Worm (Caenorhabditis elegans) whole organism, L4/young adult: ENCODE data around the gene C23F12.9.

Experiments used
- W03F9.2 ChIP-seq: fragments of 150-350 bp; optimal IDR thresholded peaks from 2 replicates; lab custom pipeline; 2014; ENCODE audit warnings: missing biosample characterization, missing genetic modification characterization
- dao-5 ChIP-seq: sonication (generic microtip); optimal IDR thresholded peaks from 2 replicates; lab custom pipeline; 2016; ENCODE audit warnings: missing genotype, missing genetic modification characterization, moderate library complexity, missing compliant biosample characterization
- him-1 ChIP-seq: sonication (generic microtip); optimal IDR thresholded peaks from 2 replicates; lab custom pipeline; 2016; ENCODE audit warnings: missing genotype, missing genetic modification reagents, missing genetic modification characterization, missing compliant biosample characterization

C23F12.9 gene

ce11 chrX:9397401-9397800 lies 3.6 kb downstream of the C23F12.9 start, which contains the start of gene fln-2:
TSS of gene fln-2 (plus strand) at chrX:9397701.
- TF ChIP-seq dao-5 (tag; lab: Kevin White, UChicago) (no peak), him-1 (tag; lab: Kevin White, UChicago) (no peak), W03F9.2 (tag; lab: Kevin White, UChicago) (no peak)

DNA sequence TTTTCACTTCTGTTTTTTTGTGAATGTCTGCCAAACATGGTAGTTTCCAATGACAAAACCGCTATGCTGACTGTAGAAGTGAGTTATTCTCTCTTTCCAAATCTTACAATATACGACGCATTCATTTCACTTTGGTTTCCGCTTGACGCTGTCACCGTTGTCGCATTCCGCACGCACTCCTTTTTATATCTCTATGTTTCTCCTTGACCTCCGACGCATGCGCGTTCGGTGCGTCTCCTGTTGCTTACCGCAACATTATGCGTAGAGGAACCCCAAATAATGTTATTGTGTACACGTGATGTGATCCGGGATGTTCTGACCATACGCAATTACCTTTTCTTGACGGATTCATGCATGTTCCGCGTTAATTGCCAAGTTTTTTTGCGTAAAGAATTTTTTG lies 8.1 kb downstream of the C23F12.9 start:
- TF ChIP-seq W03F9.2 (tag; lab: Kevin White, UChicago): no peak
- TF ChIP-seq dao-5 (tag; lab: Kevin White, UChicago): no peak
- TF ChIP-seq him-1 (tag; lab: Kevin White, UChicago): no peak

ce11 chrX:9402464-9402863 lies 8.6 kb downstream of the C23F12.9 start:
- TF ChIP-seq him-1 (tag; lab: Kevin White, UChicago) (no peak), dao-5 (tag; lab: Kevin White, UChicago) (no peak), W03F9.2 (tag; lab: Kevin White, UChicago) (no peak)

DNA sequence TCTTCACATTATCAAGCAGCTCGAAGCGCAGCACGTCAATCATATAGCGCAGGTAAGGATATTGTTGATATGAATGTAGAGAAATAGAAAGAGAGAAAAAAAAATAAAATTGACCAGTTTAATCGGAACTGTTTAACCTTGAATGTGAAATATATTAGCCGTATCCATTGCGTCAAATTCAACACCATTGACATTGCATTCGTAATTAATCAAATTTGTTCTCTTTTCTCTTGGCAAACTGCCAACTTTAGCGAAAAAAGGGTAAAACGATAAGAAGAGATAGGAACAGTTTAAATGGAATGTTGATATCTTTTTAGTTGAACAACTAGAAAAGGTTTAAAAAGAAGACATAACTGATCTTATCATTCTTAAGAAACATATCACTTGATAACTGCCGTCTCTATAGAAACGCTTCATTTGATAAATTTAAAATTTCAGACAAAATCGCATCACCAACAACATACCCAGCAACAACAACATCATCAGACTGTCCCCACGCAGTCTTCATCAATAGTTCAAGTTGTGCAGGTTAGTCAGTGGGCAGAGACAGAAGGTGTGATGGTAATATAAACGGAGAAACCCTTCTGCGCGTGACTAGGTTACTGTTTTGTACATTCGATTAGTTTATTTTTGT lies 9.9 kb downstream of the C23F12.9 start:
- no peak for TF ChIP-seq W03F9.2 (tag; lab: Kevin White, UChicago)
- TF ChIP-seq dao-5 (tag; lab: Kevin White, UChicago): no peak
- TF ChIP-seq him-1 (tag; lab: Kevin White, UChicago): no peak

- TF ChIP-seq dao-5 (tag; lab: Kevin White, UChicago): no peak
- TF ChIP-seq him-1 (tag; lab: Kevin White, UChicago): no peak
- TF ChIP-seq W03F9.2 (tag; lab: Kevin White, UChicago): no peak
Observed at ce11 chrX:9405922-9406321, 12.1 kb downstream of the C23F12.9 start.

- TF ChIP-seq W03F9.2 (tag; lab: Kevin White, UChicago) (no peak), dao-5 (tag; lab: Kevin White, UChicago) (no peak), him-1 (tag; lab: Kevin White, UChicago) (no peak)
Observed at ce11 chrX:9409114-9409513, 15.3 kb downstream of the C23F12.9 start.

- TF ChIP-seq W03F9.2 (tag; lab: Kevin White, UChicago): no peak
- TF ChIP-seq dao-5 (tag; lab: Kevin White, UChicago): no peak
- no peak for TF ChIP-seq him-1 (tag; lab: Kevin White, UChicago)
Observed at ce11 chrX:9410747-9411146, 16.9 kb downstream of the C23F12.9 start.

- TF ChIP-seq him-1 (tag; lab: Kevin White, UChicago) (no peak), W03F9.2 (tag; lab: Kevin White, UChicago) (no peak), dao-5 (tag; lab: Kevin White, UChicago) (no peak)
Observed at ce11 chrX:9411675-9412074, 17.8 kb downstream of the C23F12.9 start.

DNA sequence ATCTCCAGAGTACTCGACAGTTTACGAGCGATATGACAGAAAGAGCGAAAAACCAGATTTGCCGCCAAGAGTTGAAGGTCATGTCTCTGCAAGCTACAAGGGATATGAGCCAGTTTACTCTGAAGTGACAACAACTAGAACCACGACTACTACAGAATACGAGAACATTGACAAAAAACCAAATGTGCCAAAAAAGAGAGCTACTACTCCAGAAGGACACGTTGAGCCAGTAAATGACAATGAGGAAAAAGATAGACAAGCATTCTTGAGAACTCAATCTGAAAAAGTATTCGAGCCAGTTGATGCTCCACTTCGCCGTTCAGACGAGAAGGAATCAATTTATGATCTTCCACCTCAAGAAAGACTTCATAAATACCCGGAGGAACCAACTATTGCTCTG lies 23.5 kb downstream of the C23F12.9 start:
- no peak for TF ChIP-seq W03F9.2 (tag; lab: Kevin White, UChicago)
- TF ChIP-seq him-1 (tag; lab: Kevin White, UChicago): no peak
- TF ChIP-seq dao-5 (tag; lab: Kevin White, UChicago): no peak

DNA sequence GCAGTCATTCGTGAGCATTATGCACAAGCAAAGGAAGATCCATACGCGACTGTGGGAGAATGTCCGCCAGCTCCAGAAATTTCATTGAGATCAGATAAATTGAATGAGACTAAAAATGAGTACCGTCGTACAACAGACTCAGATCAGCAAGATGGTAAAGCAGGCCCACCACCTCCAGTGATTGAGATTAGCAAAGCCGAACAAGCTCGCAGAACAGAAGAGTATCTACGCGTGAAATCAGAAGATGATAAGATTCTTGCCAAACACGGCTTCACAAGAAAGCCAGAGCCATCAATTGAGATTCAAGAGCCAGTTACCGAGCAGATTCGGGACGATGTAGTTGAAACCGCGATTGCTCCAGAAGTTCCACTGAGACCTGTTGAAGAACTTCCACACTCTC lies 24.1 kb downstream of the C23F12.9 start:
- TF ChIP-seq dao-5 (tag; lab: Kevin White, UChicago) (no peak), him-1 (tag; lab: Kevin White, UChicago) (no peak), W03F9.2 (tag; lab: Kevin White, UChicago) (no peak)

ce11 chrX:9428059-9428458 lies 34.2 kb downstream of the C23F12.9 start, which contains the start of gene B0272.4:
TSS of gene B0272.4 (plus strand) at chrX:9428431.
- TF ChIP-seq W03F9.2 (tag; lab: Kevin White, UChicago) (no peak), him-1 (tag; lab: Kevin White, UChicago) (no peak), dao-5 (tag; lab: Kevin White, UChicago) (no peak)

- no peak for TF ChIP-seq him-1 (tag; lab: Kevin White, UChicago)
- no peak for TF ChIP-seq W03F9.2 (tag; lab: Kevin White, UChicago)
- TF ChIP-seq dao-5 (tag; lab: Kevin White, UChicago): no peak
Observed at ce11 chrX:9431002-9431482, 37.2 kb downstream of the C23F12.9 start, which contains the start of gene B0272.3. TSS of gene B0272.3 (plus strand) at chrX:9431432.

DNA sequence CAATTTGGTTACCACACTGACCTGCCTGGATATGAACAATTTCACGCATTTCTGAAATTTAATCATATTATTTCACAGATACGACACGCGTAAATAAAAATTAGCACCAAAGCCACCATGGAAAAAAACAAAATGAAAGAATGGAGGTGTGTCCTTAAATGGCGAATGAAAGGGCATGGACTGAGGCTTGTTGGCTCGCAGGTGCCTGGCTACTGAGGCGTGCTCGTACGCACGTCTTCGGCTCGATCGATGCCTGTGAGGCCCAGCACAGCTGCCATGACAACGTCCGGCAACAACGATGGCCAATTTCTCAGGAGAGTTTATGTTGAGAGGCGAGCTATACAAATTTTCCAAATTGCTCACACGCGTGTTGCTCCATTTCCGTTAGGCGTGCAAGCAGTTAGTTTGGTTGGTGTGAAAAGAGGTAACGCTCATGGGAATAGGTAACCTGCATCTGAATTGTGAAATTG lies 43.0 kb downstream of the C23F12.9 start, which contains the start of gene tbb-4:
Gene tbb-4 (minus strand): TSS at position 51 of the 470 bp plus-strand sequence.
- TF ChIP-seq W03F9.2 (tag; lab: Kevin White, UChicago): no peak
- no peak for TF ChIP-seq him-1 (tag; lab: Kevin White, UChicago)
- no peak for TF ChIP-seq dao-5 (tag; lab: Kevin White, UChicago)

DNA sequence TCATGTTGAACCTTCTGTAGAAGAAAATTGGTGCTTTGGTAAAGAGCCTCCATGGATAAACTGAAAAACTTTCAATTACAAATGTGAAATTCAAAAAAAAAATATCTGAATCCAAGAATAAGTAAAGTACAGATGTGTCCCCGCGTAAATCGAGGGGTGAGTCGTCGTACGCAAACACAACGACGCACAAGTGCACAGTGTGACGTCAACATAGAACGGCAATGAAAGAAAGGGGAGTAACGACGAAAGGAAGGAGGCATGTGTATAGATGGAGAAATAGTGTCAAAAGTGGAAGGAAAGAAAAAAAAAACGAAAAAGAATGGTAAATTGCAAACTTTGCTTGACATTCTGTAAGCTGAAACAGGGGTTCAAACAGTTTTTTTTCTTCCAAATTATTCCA lies 47.7 kb downstream of the C23F12.9 start, which contains the start of gene memb-1:
Gene memb-1 (minus strand): TSS at position 60 of the 400 bp plus-strand sequence.
- TF ChIP-seq W03F9.2 (tag; lab: Kevin White, UChicago): peak; percentile 14
- TF ChIP-seq him-1 (tag; lab: Kevin White, UChicago): peak; percentile 64
- no peak for TF ChIP-seq dao-5 (tag; lab: Kevin White, UChicago)
